Fruit fly (Drosophila melanogaster) whole organism, adult: ENCODE measurements around the gene Vha100-2.

Experiments
- CG11617 ChIP-seq: fragments of 200-800 bp; sonication (Bioruptor generic); optimal IDR thresholded peaks from 2 replicates; lab custom pipeline; 2017; ENCODE audit warnings: mild to moderate bottlenecking, missing biosample characterization, missing genetic modification reagents, missing genetic modification characterization
- CG12768 ChIP-seq: fragments of 200-800 bp; sonication (Bioruptor generic); optimal IDR thresholded peaks from 2 replicates; lab custom pipeline; 2017; ENCODE audit warnings: missing biosample characterization, missing genetic modification characterization, mild to moderate bottlenecking, moderate library complexity, missing genetic modification reagents
- CG14711 ChIP-seq: fragments of 200-800 bp; sonication (Bioruptor generic); optimal IDR thresholded peaks from 2 replicates; lab custom pipeline; 2018; ENCODE audit warnings: missing biosample characterization, mild to moderate bottlenecking, missing genetic modification characterization, moderate library complexity
- CG1620 ChIP-seq: fragments of 200-800 bp; sonication (Bioruptor generic); optimal IDR thresholded peaks from 2 replicates; lab custom pipeline; 2016; ENCODE audit warnings: missing biosample characterization, missing genetic modification characterization
- CG33017 ChIP-seq: fragments of 200-800 bp; sonication (Bioruptor generic); optimal IDR thresholded peaks from 2 replicates; lab custom pipeline; 2018; ENCODE audit warnings: missing biosample characterization, mild to moderate bottlenecking, missing genetic modification characterization, moderate library complexity
- CG5204 ChIP-seq: fragments of 200-800 bp; sonication (Bioruptor generic); optimal IDR thresholded peaks from 2 replicates; lab custom pipeline; 2016; ENCODE audit warnings: missing biosample characterization, missing genetic modification characterization
- CG7045 ChIP-seq: fragments of 200-800 bp; sonication (Bioruptor generic); optimal IDR thresholded peaks from 2 replicates; lab custom pipeline; 2017; ENCODE audit warnings: missing biosample characterization, mild to moderate bottlenecking, missing genetic modification characterization
- CG7101 ChIP-seq: fragments of 200-800 bp; sonication (Bioruptor generic); optimal IDR thresholded peaks from 2 replicates; lab custom pipeline; 2018; ENCODE audit warnings: missing biosample characterization, mild to moderate bottlenecking, missing genetic modification characterization, moderate library complexity
- Clk ChIP-seq: fragments of 200-800 bp; sonication (Bioruptor generic); optimal IDR thresholded peaks from 2 replicates; lab custom pipeline; 2017; ENCODE audit warnings: missing biosample characterization, missing genetic modification characterization
- Crg-1 ChIP-seq: fragments of 200-800 bp; sonication (Bioruptor generic); optimal IDR thresholded peaks from 2 replicates; lab custom pipeline; 2016; ENCODE audit warnings: missing biosample characterization, missing genetic modification characterization
- Hr96 ChIP-seq: fragments of 200-800 bp; sonication (Bioruptor generic); optimal IDR thresholded peaks from 2 replicates; lab custom pipeline; 2016; ENCODE audit warnings: missing biosample characterization, missing genetic modification characterization
- Mnt ChIP-seq: fragments of 200-800 bp; sonication (Bioruptor generic); optimal IDR thresholded peaks from 2 replicates; lab custom pipeline; 2016; ENCODE audit warnings: missing biosample characterization, mild to moderate bottlenecking, missing genetic modification characterization
- bab1 ChIP-seq: fragments of 200-800 bp; sonication (Bioruptor generic); optimal IDR thresholded peaks from 3 replicates; lab custom pipeline; 2019; ENCODE audit warnings: missing biosample characterization, mild to moderate bottlenecking, missing genetic modification characterization, moderate library complexity
- cic ChIP-seq: fragments of 200-800 bp; sonication (Bioruptor generic); optimal IDR thresholded peaks from 2 replicates; lab custom pipeline; 2017; ENCODE audit warnings: missing biosample characterization, mild to moderate bottlenecking, missing genetic modification characterization, moderate library complexity
- cnc ChIP-seq, 2 experiments: fragments of >200 bp; optimal IDR thresholded peaks; 2 replicates each; lab custom pipeline; 2017
- kay ChIP-seq: fragments of 200-800 bp; sonication (Bioruptor generic); peaks from one replicate; lab custom pipeline; 2016; ENCODE audit warnings: missing biosample characterization, missing genetic modification characterization, borderline replicate concordance
- ovo ChIP-seq: fragments of 200-800 bp; sonication (Bioruptor generic); optimal IDR thresholded peaks from 2 replicates; lab custom pipeline; 2016; ENCODE audit warnings: missing biosample characterization, missing genetic modification characterization
- pad ChIP-seq: fragments of 200-800 bp; sonication (Bioruptor generic); optimal IDR thresholded peaks from 3 replicates; lab custom pipeline; 2017; ENCODE audit warnings: missing biosample characterization, missing genetic modification characterization, mild to moderate bottlenecking, moderate library complexity, missing genetic modification reagents
- tj ChIP-seq: fragments of 200-800 bp; sonication (Bioruptor generic); optimal IDR thresholded peaks from 3 replicates; lab custom pipeline; 2017; ENCODE audit warnings: missing biosample characterization, mild to moderate bottlenecking, missing genetic modification characterization, moderate library complexity
- toe ChIP-seq: fragments of 200-800 bp; sonication (Bioruptor generic); optimal IDR thresholded peaks from 2 replicates; lab custom pipeline; 2016; ENCODE audit warnings: missing biosample characterization, missing genetic modification characterization

The Vha100-2 gene

DNA sequence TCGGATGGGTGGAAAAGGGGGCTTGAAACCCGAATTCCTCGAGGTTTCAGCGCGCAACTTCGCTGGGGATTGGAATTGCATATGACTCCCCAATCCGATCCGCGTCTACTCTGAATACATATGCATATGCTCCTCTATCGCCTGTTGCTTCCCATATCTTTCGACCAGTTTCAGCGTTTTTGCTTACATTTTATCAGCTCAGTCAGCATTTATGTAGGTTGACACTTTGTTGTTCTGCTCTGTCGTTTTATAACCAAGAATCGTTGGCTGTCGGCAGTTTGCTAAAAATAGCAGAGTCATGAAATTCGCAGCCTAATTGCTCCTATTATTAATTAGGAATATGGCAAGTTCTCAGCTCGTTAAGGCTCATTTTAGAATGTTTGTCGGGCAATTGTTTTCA is 3.3 kb downstream of the Vha100-2 start:
- TF ChIP-seq tj (GFP tag; lab: Kevin White, UChicago) (peak; percentile 100), CG1620 (GFP tag; lab: Kevin White, UChicago) (no peak)

- TF ChIP-seq Hr96 (GFP tag; lab: Kevin White, UChicago) (no peak), tj (GFP tag; lab: Kevin White, UChicago) (no peak), cnc (optimal IDR thresholded peaks at IDR 0.05; lab: Kevin White, UChicago) (no peak), Clk (GFP tag; lab: Kevin White, UChicago) (no peak), CG1620 (GFP tag; lab: Kevin White, UChicago) (no peak), CG11617 (GFP tag; lab: Kevin White, UChicago) (no peak), Mnt (no peak), CG5204 (GFP tag; lab: Kevin White, UChicago) (no peak), Crg-1 (GFP tag; lab: Kevin White, UChicago) (no peak)
Observed at dm6 chr3R:18394876-18395275, 4.1 kb downstream of the Vha100-2 start.

dm6 chr3R:18393436-18393835 is 5.5 kb downstream of the Vha100-2 start:
- TF ChIP-seq CG14711 (tag; lab: Kevin White, UChicago) (peak; percentile 3), CG1620 (GFP tag; lab: Kevin White, UChicago) (no peak), CG11617 (GFP tag; lab: Kevin White, UChicago) (peak; percentile 76), ovo (GFP tag; lab: Kevin White, UChicago) (no peak), CG7101 (tag; lab: Kevin White, UChicago) (peak; percentile 71), pad (GFP tag; lab: Kevin White, UChicago) (no peak), kay (GFP tag; lab: Kevin White, UChicago) (no peak), CG33017 (tag; lab: Kevin White, UChicago) (peak; percentile 37), toe (peak; percentile 33), bab1 (GFP tag; lab: Kevin White, UChicago) (peak; percentile 32), Hr96 (GFP tag; lab: Kevin White, UChicago) (no peak), cic (GFP tag; lab: Kevin White, UChicago) (peak; percentile 1), Mnt (peak; percentile 14), Clk (GFP tag; lab: Kevin White, UChicago) (no peak), cnc (optimal IDR thresholded peaks at IDR 0.05; lab: Kevin White, UChicago) (no peak), tj (GFP tag; lab: Kevin White, UChicago) (peak; percentile 32), CG12768 (GFP tag; lab: Kevin White, UChicago) (no peak), CG7045 (GFP tag; lab: Kevin White, UChicago) (no peak)

dm6 chr3R:18389790-18390189 is 9.2 kb downstream of the Vha100-2 start, which contains the start of gene Vha100-4:
Gene Vha100-4, minus strand, starts transcription at chr3R:18389805.
- no peak for TF ChIP-seq kay (GFP tag; lab: Kevin White, UChicago)
- TF ChIP-seq Mnt = peak; percentile 15

dm6 chr3R:18385593-18385992 is 13.4 kb downstream of the Vha100-2 start, which contains the start of gene cona:
Gene cona, plus strand, starts transcription at chr3R:18385828.
- TF ChIP-seq kay (GFP tag; lab: Kevin White, UChicago) = no peak
- TF ChIP-seq bab1 (GFP tag; lab: Kevin White, UChicago) = peak; percentile 14

DNA sequence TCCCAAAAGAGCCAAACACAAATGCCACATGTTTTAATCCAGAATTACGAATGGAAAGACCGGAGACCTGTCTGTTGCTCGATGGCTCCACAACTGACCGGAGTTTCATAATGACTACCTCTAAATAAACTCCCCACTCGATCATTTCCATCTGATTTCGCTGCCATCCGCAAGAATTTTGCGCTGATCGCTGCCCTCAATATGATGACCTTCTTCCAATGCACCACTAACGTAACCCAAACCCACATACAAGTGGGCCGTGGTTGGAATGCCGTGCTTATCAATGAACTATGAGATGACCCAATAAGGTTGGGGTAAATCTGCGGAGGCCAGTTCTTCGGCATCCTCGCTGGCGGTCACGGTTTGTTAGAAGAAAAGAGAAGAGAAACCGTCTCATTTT is 14.0 kb downstream of the Vha100-2 start, which contains the start of gene CG14309:
Gene CG14309, minus strand, starts transcription at position 101 of the 400 bp plus-strand sequence.
- TF ChIP-seq tj (GFP tag; lab: Kevin White, UChicago) (peak; percentile 45), Crg-1 (GFP tag; lab: Kevin White, UChicago) (no peak)

DNA sequence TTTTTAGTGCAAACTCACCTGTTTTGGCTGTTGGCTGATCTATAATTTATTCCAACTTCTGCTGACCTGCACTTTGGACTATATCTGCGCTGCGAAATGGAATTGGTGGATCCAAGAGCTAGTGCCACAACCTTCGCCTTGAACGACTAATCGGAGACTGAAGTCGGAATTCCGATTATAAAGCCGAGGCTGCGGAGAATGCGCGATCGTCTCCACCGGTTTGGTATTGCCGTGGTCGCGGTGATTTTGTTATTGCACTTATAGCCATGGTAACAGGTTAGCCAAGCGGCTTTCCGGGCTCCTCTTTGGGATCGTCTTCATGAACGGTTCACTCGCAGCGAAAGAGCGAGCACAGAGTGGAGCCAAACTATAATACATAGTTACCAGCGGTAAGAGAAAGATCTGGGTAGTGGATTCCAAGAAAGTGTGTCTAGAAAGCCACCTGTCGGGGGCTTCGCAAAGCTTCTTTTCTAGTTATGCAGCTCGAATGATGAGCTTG is 17.9 kb downstream of the Vha100-2 start, which contains the start of gene CG7675:
Gene CG7675, minus strand, starts transcription at position 165 of the 499 bp plus-strand sequence.
- TF ChIP-seq tj (GFP tag; lab: Kevin White, UChicago) (peak; percentile 95), toe (no peak), bab1 (GFP tag; lab: Kevin White, UChicago) (peak; percentile 52)

dm6 chr3R:18380251-18380812 is 18.6 kb downstream of the Vha100-2 start:
- TF ChIP-seq CG33017 (tag; lab: Kevin White, UChicago) (no peak), kay (GFP tag; lab: Kevin White, UChicago) (peak; percentile 71)
